Fruit fly (Drosophila melanogaster) whole organism, pupa: ENCODE data around the gene CG1575.
A peak's percentile ranks its signal among the peaks of the same experiment; 100 is the strongest.

Experiments used
- CG13204 ChIP-seq: fragments of 200-800 bp; sonication (Bioruptor generic); optimal IDR thresholded peaks from 2 replicates; lab custom pipeline; 2018; ENCODE audit warnings: missing biosample characterization, mild to moderate bottlenecking, missing genetic modification characterization, moderate library complexity
- CG14655 ChIP-seq: fragments of 200-800 bp; sonication (Bioruptor generic); optimal IDR thresholded peaks from 3 replicates; lab custom pipeline; 2017; ENCODE audit warnings: mild to moderate bottlenecking, missing biosample characterization, missing genetic modification reagents, missing genetic modification characterization
- CG8159 ChIP-seq: fragments of 200-800 bp; sonication (Bioruptor generic); optimal IDR thresholded peaks from 3 replicates; lab custom pipeline; 2018; ENCODE audit warnings: missing biosample characterization, mild to moderate bottlenecking, missing genetic modification characterization, moderate library complexity
- CG8301 ChIP-seq: fragments of 200-800 bp; sonication (Bioruptor generic); optimal IDR thresholded peaks from 2 replicates; lab custom pipeline; 2018; ENCODE audit warnings: missing biosample characterization, mild to moderate bottlenecking, missing genetic modification characterization
- EcR ChIP-seq: fragments of 200-800 bp; sonication (Bioruptor generic); optimal IDR thresholded peaks from 3 replicates; lab custom pipeline; 2019; ENCODE audit warnings: missing biosample characterization, missing genetic modification characterization, mild to moderate bottlenecking, moderate library complexity, missing genetic modification reagents
- fd96Ca ChIP-seq: fragments of 200-800 bp; sonication (Bioruptor generic); IDR thresholded peaks from 3 replicates; pipeline ENCODE4 v1.3.6; 2022; ENCODE audit warnings: missing biosample characterization, missing genetic modification characterization
- rn ChIP-seq: fragments of 200-800 bp; sonication (Bioruptor generic); IDR thresholded peaks from 2 replicates; pipeline ENCODE4 v1.3.6; 2022; ENCODE audit warnings: missing biosample characterization, missing genetic modification characterization

dm6 chrX:8152718-8153117 is 35.9 kb downstream of the CG1575 start, which contains the start of gene CG18262:
- TF ChIP-seq CG13204 (no peak), rn (GFP tag; lab: Robert Waterston, UW) (no peak), CG8301 (no peak), CG8159 (tag; lab: Kevin White, UChicago) (no peak), CG14655 (GFP tag; lab: Kevin White, UChicago) (no peak), fd96Ca (GFP tag; lab: Robert Waterston, UW) (0 out of 3 replicates have a peak, but pooled peaks have one; percentile 19), EcR (GFP tag; lab: Kevin White, UChicago) (no peak)
